Worm (Caenorhabditis elegans) whole organism, midembryonic: ENCODE measurements around the gene sup-1.

Experiments used
- T22C8.4 ChIP-seq: fragments of 200-800 bp; sonication (Bioruptor generic); IDR thresholded peaks from 2 replicates; pipeline ENCODE4 v1.3.6; 2022; ENCODE audit warnings: missing genetic modification characterization, missing compliant biosample characterization
- cog-1 ChIP-seq: sonication (generic microtip); optimal IDR thresholded peaks from 2 replicates; lab custom pipeline; 2016; ENCODE audit warnings: missing genetic modification characterization, missing compliant biosample characterization
- flt-1 ChIP-seq: fragments of 200-800 bp; sonication (Bioruptor generic); IDR thresholded peaks from 2 replicates; pipeline ENCODE4 v1.3.6; 2022; ENCODE audit warnings: missing genetic modification characterization, missing compliant biosample characterization
- klf-2 ChIP-seq: fragments of 200-800 bp; sonication (Bioruptor generic); conservative IDR thresholded peaks from 2 replicates; pipeline ENCODE4 v1.3.6; 2022; ENCODE audit warnings: missing genetic modification reagents, missing genetic modification characterization, missing compliant biosample characterization
- med-1 ChIP-seq: sonication (generic microtip); optimal IDR thresholded peaks from 2 replicates; lab custom pipeline; 2017; ENCODE audit warnings: missing genetic modification characterization, mild to moderate bottlenecking, missing compliant biosample characterization, antibody characterized with exemption, missing genetic modification reagents; ENCODE audit not compliant: insufficient read depth
- ref-1 ChIP-seq: fragments of 200-800 bp; sonication (Bioruptor generic); conservative IDR thresholded peaks from 2 replicates; pipeline ENCODE4 v1.3.6; 2022; ENCODE audit warnings: missing genetic modification reagents, missing genetic modification characterization, missing compliant biosample characterization
- tab-1 ChIP-seq: fragments of 200-800 bp; sonication (Bioruptor generic); IDR thresholded peaks from 2 replicates; pipeline ENCODE4 v1.3.6; 2022; ENCODE audit warnings: missing genetic modification characterization, missing compliant biosample characterization
- ztf-29 ChIP-seq: fragments of 200-800 bp; sonication (Bioruptor generic); IDR thresholded peaks from 2 replicates; pipeline ENCODE4 v1.3.6; 2022; ENCODE audit warnings: missing genetic modification reagents, missing genetic modification characterization, missing compliant biosample characterization

DNA sequence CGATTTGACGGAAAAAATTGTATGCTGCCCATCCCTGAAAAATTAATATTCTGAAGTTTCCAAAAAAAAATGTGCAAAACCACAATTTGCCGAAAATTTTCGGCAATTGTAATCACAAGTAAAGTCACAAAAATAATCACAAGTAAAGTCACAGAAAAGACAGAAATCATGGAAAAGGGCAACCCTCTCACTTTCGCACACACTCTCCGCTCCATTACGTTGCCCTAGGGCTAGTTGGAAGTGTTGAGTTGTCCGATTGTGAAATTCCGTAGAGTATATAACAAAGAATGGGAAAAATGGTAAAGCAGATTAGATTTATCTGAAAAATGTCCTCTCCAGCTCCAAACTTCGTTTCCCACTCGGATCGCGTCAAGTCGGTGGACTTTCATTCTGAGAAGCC lies 16.0 kb downstream of the sup-1 start, which contains the start of gene Y41C4A.32:
- TF ChIP-seq flt-1 (GFP tag; lab: Robert Waterston, UW) (no peak), T22C8.4 (GFP tag; lab: Robert Waterston, UW) (no peak), ref-1 (no peak), tab-1 (GFP tag; lab: Robert Waterston, UW) (no peak), ztf-29 (GFP tag; lab: Robert Waterston, UW) (no peak), cog-1 (tag; lab: Kevin White, UChicago) (no peak), klf-2 (GFP tag; lab: Robert Waterston, UW) (no peak), med-1 (no peak)
